ENCODE assay signal across 1 fruit fly cellular context in genomic region chrX:7696711-7697654, dm6.
TF ChIP-seq lines count a peak whose summit lies in the region.

No protein-coding gene starts in this region.

TF ChIP-seq in whole organism, embryonic, 481 proteins besides CTCF, POLR2A, EP300 and RAD21 (continued from another document):
- peak; percentile 62 for TF ChIP-seq CG12942 (GFP tag; optimal IDR thresholded peaks at IDR 0.05; lab: Kevin White, UChicago)
- peak; percentile 47 for TF ChIP-seq HLHmδ (GFP tag; optimal IDR thresholded peaks at IDR 0.05; lab: Kevin White, UChicago)
- TF ChIP-seq unc-4 (GFP tag; IDR thresholded peaks at IDR 0.05; lab: Robert Waterston, UW; ENCODE audit: partially characterized antibody), result no peak
- TF ChIP-seq p53 (GFP tag; optimal IDR thresholded peaks at IDR 0.05; lab: Kevin White, UChicago), result peak; percentile 60
- TF ChIP-seq dpn (GFP tag; optimal IDR thresholded peaks at IDR 0.05; lab: Kevin White, UChicago), result peak; percentile 90 to 91
- peak; percentile 90 for TF ChIP-seq CG15011 (GFP tag; optimal IDR thresholded peaks at IDR 0.05; lab: Kevin White, UChicago)
- peak; percentile 74 for TF ChIP-seq phol (tag; optimal IDR thresholded peaks at IDR 0.05; lab: Kevin White, UChicago)
- TF ChIP-seq mld (GFP tag; IDR thresholded peaks at IDR 0.05; lab: Robert Waterston, UW; ENCODE audit: partially characterized antibody), result no peak
- TF ChIP-seq Rx (GFP tag; IDR thresholded peaks at IDR 0.05; lab: Robert Waterston, UW), result peak; percentile 79
- TF ChIP-seq YL-1 (GFP tag; optimal IDR thresholded peaks at IDR 0.05; lab: Kevin White, UChicago), result peak; percentile 34
- TF ChIP-seq Oli (tag; optimal IDR thresholded peaks at IDR 0.05; lab: Kevin White, UChicago), result peak; percentile 90
- peak; percentile 8 for TF ChIP-seq bigmax (GFP tag; optimal IDR thresholded peaks at IDR 0.05; lab: Kevin White, UChicago)
- peak; percentile 88 for TF ChIP-seq CG12391 (tag; optimal IDR thresholded peaks at IDR 0.05; lab: Kevin White, UChicago)
- peak; percentile 88 for TF ChIP-seq gsb (GFP tag; IDR thresholded peaks at IDR 0.05; lab: Robert Waterston, UW)
- peak; percentile 40; the same call in 1 of the 3 replicates for TF ChIP-seq z (GFP tag; IDR thresholded peaks at IDR 0.05; lab: Robert Waterston, UW)
- no peak for TF ChIP-seq knrl (GFP tag; IDR thresholded peaks at IDR 0.05; lab: Robert Waterston, UW; ENCODE audit: partially characterized antibody)
- peak; percentile 97 for TF ChIP-seq HmgZ (tag; optimal IDR thresholded peaks at IDR 0.05; lab: Kevin White, UChicago)
- peak; percentile 92 for TF ChIP-seq gro (GFP tag; optimal IDR thresholded peaks at IDR 0.05; lab: Kevin White, UChicago)
- TF ChIP-seq pan (optimal IDR thresholded peaks at IDR 0.05; lab: Kevin White, UChicago), result no peak
- TF ChIP-seq pan (GFP tag; optimal IDR thresholded peaks at IDR 0.05 in 1 of 2, IDR thresholded peaks at IDR 0.05 in 1 of 2), result peak in 1 of 2 experiments; percentile 92
- peak; percentile 94 for TF ChIP-seq ind (GFP tag; optimal IDR thresholded peaks at IDR 0.05; lab: Kevin White, UChicago)
- peak; percentile 75 for TF ChIP-seq gcm (GFP tag; optimal IDR thresholded peaks at IDR 0.05; lab: Kevin White, UChicago)
- peak; percentile 95 for TF ChIP-seq dysf (GFP tag; IDR thresholded peaks at IDR 0.05; lab: Robert Waterston, UW)
- TF ChIP-seq Dll (GFP tag; IDR thresholded peaks at IDR 0.05; lab: Robert Waterston, UW; ENCODE audit: partially characterized antibody), result no peak
- TF ChIP-seq scrt (GFP tag; optimal IDR thresholded peaks at IDR 0.05; lab: Kevin White, UChicago), result peak; percentile 92
- peak; percentile 60 for TF ChIP-seq CG3065 (GFP tag; optimal IDR thresholded peaks at IDR 0.05; lab: Kevin White, UChicago)
- peak; percentile 93 for TF ChIP-seq Dip3 (GFP tag; optimal IDR thresholded peaks at IDR 0.05; lab: Kevin White, UChicago)
- TF ChIP-seq CoRest (tag; optimal IDR thresholded peaks at IDR 0.05; lab: Kevin White, UChicago), result peak; percentile 92
- peak; percentile 67 for TF ChIP-seq CG3995 (GFP tag; optimal IDR thresholded peaks at IDR 0.05; lab: Kevin White, UChicago)
- peak; percentile 83 for TF ChIP-seq stc (GFP tag; IDR thresholded peaks at IDR 0.05; lab: Robert Waterston, UW)
- TF ChIP-seq CkIIα-i1 (GFP tag; IDR thresholded peaks at IDR 0.05; lab: Robert Waterston, UW), result 0 out of 2 replicates have a peak, but pooled peaks have one; percentile 23
- TF ChIP-seq CG11247 (GFP tag; IDR thresholded peaks at IDR 0.05; lab: Robert Waterston, UW), result peak; percentile 89
- no peak for TF ChIP-seq pros (GFP tag; optimal IDR thresholded peaks at IDR 0.05; lab: Kevin White, UChicago)
- TF ChIP-seq CG2875 (GFP tag; optimal IDR thresholded peaks at IDR 0.05; lab: Kevin White, UChicago), result peak; percentile 70
- peak; percentile 88 for TF ChIP-seq vfl (GFP tag; optimal IDR thresholded peaks at IDR 0.05; lab: Kevin White, UChicago)
- peak; percentile 88 for TF ChIP-seq CG12219 (GFP tag; optimal IDR thresholded peaks at IDR 0.05; lab: Kevin White, UChicago)
- TF ChIP-seq Trl (optimal IDR thresholded peaks at IDR 0.05; lab: Kevin White, UChicago), result peak; percentile 90 to 98
- TF ChIP-seq Trl (GFP tag; optimal IDR thresholded peaks at IDR 0.05; lab: Kevin White, UChicago), result peak; percentile 74
- TF ChIP-seq dmrt99B (tag; optimal IDR thresholded peaks at IDR 0.05; lab: Kevin White, UChicago), result peak; percentile 91
- TF ChIP-seq mirr (GFP tag; optimal IDR thresholded peaks at IDR 0.05; lab: Kevin White, UChicago), result peak; percentile 91
- peak; percentile 95 for TF ChIP-seq CG10147 (GFP tag; optimal IDR thresholded peaks at IDR 0.05; lab: Kevin White, UChicago)
- TF ChIP-seq D (optimal IDR thresholded peaks at IDR 0.05; lab: Kevin White, UChicago), result no peak
- peak; percentile 66 for TF ChIP-seq D (GFP tag; optimal IDR thresholded peaks at IDR 0.05; lab: Kevin White, UChicago)
- TF ChIP-seq Drgx (GFP tag; IDR thresholded peaks at IDR 0.05; lab: Robert Waterston, UW), result peak; percentile 97
- peak; percentile 30 for TF ChIP-seq Bdp1 (GFP tag; optimal IDR thresholded peaks at IDR 0.05; lab: Kevin White, UChicago)
- no peak for TF ChIP-seq fd102C (GFP tag; optimal IDR thresholded peaks at IDR 0.05; lab: Kevin White, UChicago)
- TF ChIP-seq pnt (GFP tag; optimal IDR thresholded peaks at IDR 0.05; lab: Kevin White, UChicago), result peak; percentile 68
- TF ChIP-seq CG9727 (GFP tag; optimal IDR thresholded peaks at IDR 0.05; lab: Kevin White, UChicago), result peak; percentile 90
- peak; percentile 90 for TF ChIP-seq CG14050 (GFP tag; IDR thresholded peaks at IDR 0.05; lab: Robert Waterston, UW)
- peak in 1 of 2 experiments; percentile 91 for TF ChIP-seq eve (GFP tag; optimal IDR thresholded peaks at IDR 0.05; lab: Kevin White, UChicago)
- peak; percentile 84 for TF ChIP-seq ci (GFP tag; IDR thresholded peaks at IDR 0.05; lab: Robert Waterston, UW)
- peak; percentile 78 for TF ChIP-seq CG1647 (GFP tag; optimal IDR thresholded peaks at IDR 0.05; lab: Kevin White, UChicago)
- peak in 1 of 2 experiments; percentile 59 for TF ChIP-seq Hr78 (GFP tag; optimal IDR thresholded peaks at IDR 0.05; lab: Kevin White, UChicago)
- peak; percentile 81 for TF ChIP-seq luna (GFP tag; optimal IDR thresholded peaks at IDR 0.05; lab: Kevin White, UChicago)
- TF ChIP-seq tap (tag; optimal IDR thresholded peaks at IDR 0.05; lab: Kevin White, UChicago), result peak; percentile 85
- TF ChIP-seq Vsx1 (GFP tag; optimal IDR thresholded peaks at IDR 0.05; lab: Kevin White, UChicago), result peak; percentile 86
- peak; percentile 62; the same call in 1 of the 2 replicates for TF ChIP-seq CG5953 (GFP tag; IDR thresholded peaks at IDR 0.05; lab: Robert Waterston, UW)
- TF ChIP-seq Lim3 (GFP tag; IDR thresholded peaks at IDR 0.05; lab: Robert Waterston, UW), result 0 out of 2 replicates have a peak, but pooled peaks have one; percentile 14
- no peak for TF ChIP-seq CG17802 (tag; optimal IDR thresholded peaks at IDR 0.05; lab: Kevin White, UChicago)
- peak; percentile 66 for TF ChIP-seq chn (GFP tag; optimal IDR thresholded peaks at IDR 0.05; lab: Kevin White, UChicago)
- peak; percentile 81 for TF ChIP-seq klu (GFP tag; IDR thresholded peaks at IDR 0.05; lab: Robert Waterston, UW)
- TF ChIP-seq CG34224 (GFP tag; IDR thresholded peaks at IDR 0.05; lab: Robert Waterston, UW; ENCODE audit: partially characterized antibody), result no peak
- peak in 1 of 2 experiments; percentile 69 for TF ChIP-seq Eip74EF (GFP tag; optimal IDR thresholded peaks at IDR 0.05; lab: Kevin White, UChicago)
- TF ChIP-seq Atf-2 (GFP tag; optimal IDR thresholded peaks at IDR 0.05; lab: Kevin White, UChicago), result peak; percentile 78
- peak; percentile 73; the same call in 2 of the 3 replicates for TF ChIP-seq zfh1 (GFP tag; IDR thresholded peaks at IDR 0.05; lab: Robert Waterston, UW)
- TF ChIP-seq HLH4C (GFP tag; IDR thresholded peaks at IDR 0.05; lab: Robert Waterston, UW; ENCODE audit: partially characterized antibody), result no peak
- TF ChIP-seq CG1602 (GFP tag; optimal IDR thresholded peaks at IDR 0.05; lab: Kevin White, UChicago), result peak; percentile 81
- peak; percentile 81 for TF ChIP-seq Hmx (GFP tag; optimal IDR thresholded peaks at IDR 0.05; lab: Kevin White, UChicago)
- peak; percentile 88 for TF ChIP-seq bab2 (GFP tag; optimal IDR thresholded peaks at IDR 0.05; lab: Kevin White, UChicago)
- no peak for TF ChIP-seq aop (GFP tag; IDR thresholded peaks at IDR 0.05; lab: Robert Waterston, UW)
- TF ChIP-seq CG18262 (tag; optimal IDR thresholded peaks at IDR 0.05; lab: Kevin White, UChicago), result peak; percentile 78
- no peak for TF ChIP-seq Spps (tag; optimal IDR thresholded peaks at IDR 0.05; lab: Kevin White, UChicago)
- TF ChIP-seq chinmo (GFP tag; IDR thresholded peaks at IDR 0.05; lab: Robert Waterston, UW; ENCODE audit: partially characterized antibody), result peak; percentile 66; the same call in 1 of the 4 replicates
- peak; percentile 47; the same call in 1 of the 2 replicates for TF ChIP-seq bowl (GFP tag; IDR thresholded peaks at IDR 0.05; lab: Robert Waterston, UW)
- peak; percentile 81 for TF ChIP-seq crc (GFP tag; optimal IDR thresholded peaks at IDR 0.05; lab: Kevin White, UChicago)
- TF ChIP-seq CG7786 (GFP tag; optimal IDR thresholded peaks at IDR 0.05; lab: Kevin White, UChicago), result peak; percentile 86
- TF ChIP-seq E2f1 (GFP tag; IDR thresholded peaks at IDR 0.05; lab: Robert Waterston, UW), result peak; percentile 86
- peak; percentile 95 for TF ChIP-seq cwo (GFP tag; optimal IDR thresholded peaks at IDR 0.05; lab: Kevin White, UChicago)
- peak; percentile 49 for TF ChIP-seq CG2116 (GFP tag; optimal IDR thresholded peaks at IDR 0.05; lab: Kevin White, UChicago)
- no peak for TF ChIP-seq dmrt11E (tag; optimal IDR thresholded peaks at IDR 0.05; lab: Kevin White, UChicago)
- TF ChIP-seq CG10654 (GFP tag; optimal IDR thresholded peaks at IDR 0.05; lab: Kevin White, UChicago), result peak; percentile 74
- no peak for TF ChIP-seq Sry-β (GFP tag; optimal IDR thresholded peaks at IDR 0.05; lab: Kevin White, UChicago)
- peak; percentile 87 for TF ChIP-seq cas (GFP tag; IDR thresholded peaks at IDR 0.05; lab: Robert Waterston, UW)
- peak; percentile 94 for TF ChIP-seq sens (GFP tag; lab: Kevin White, UChicago)
- TF ChIP-seq Ravus (GFP tag; IDR thresholded peaks at IDR 0.05; lab: Robert Waterston, UW), result peak; percentile 68
- TF ChIP-seq Fer2 (tag; optimal IDR thresholded peaks at IDR 0.05; lab: Kevin White, UChicago), result peak; percentile 91
- TF ChIP-seq CG14014 (GFP tag; IDR thresholded peaks at IDR 0.05; lab: Robert Waterston, UW), result peak; percentile 95
- peak; percentile 99 for TF ChIP-seq grau (tag; optimal IDR thresholded peaks at IDR 0.05; lab: Kevin White, UChicago)
- peak; percentile 96 for TF ChIP-seq CG13894 (tag; optimal IDR thresholded peaks at IDR 0.05; lab: Kevin White, UChicago)
- TF ChIP-seq CG6654 (GFP tag; optimal IDR thresholded peaks at IDR 0.05; lab: Kevin White, UChicago), result peak; percentile 59
- peak; percentile 74 for TF ChIP-seq CG17612 (GFP tag; IDR thresholded peaks at IDR 0.05; lab: Robert Waterston, UW)
- TF ChIP-seq gfzf (GFP tag; optimal IDR thresholded peaks at IDR 0.05; lab: Kevin White, UChicago), result no peak
- peak; percentile 56 for TF ChIP-seq CG18764 (GFP tag; optimal IDR thresholded peaks at IDR 0.05; lab: Kevin White, UChicago)
- peak; percentile 90 for TF ChIP-seq zfh2 (GFP tag; optimal IDR thresholded peaks at IDR 0.05; lab: Kevin White, UChicago)
- TF ChIP-seq fd3F (GFP tag; optimal IDR thresholded peaks at IDR 0.05; lab: Kevin White, UChicago), result peak; percentile 94
- TF ChIP-seq Meics (GFP tag; optimal IDR thresholded peaks at IDR 0.05; lab: Kevin White, UChicago), result peak; percentile 96
- peak; percentile 63 for TF ChIP-seq Mes4 (GFP tag; optimal IDR thresholded peaks at IDR 0.05; lab: Kevin White, UChicago)
- no peak for TF ChIP-seq amos (GFP tag; IDR thresholded peaks at IDR 0.05; lab: Robert Waterston, UW; ENCODE audit: partially characterized antibody)
- TF ChIP-seq croc (GFP tag; conservative IDR thresholded peaks at IDR 0.05; lab: Robert Waterston, UW), result peak; percentile 54
- TF ChIP-seq HLH54F (GFP tag; optimal IDR thresholded peaks at IDR 0.05; lab: Kevin White, UChicago), result peak; percentile 89
- TF ChIP-seq cato (GFP tag; optimal IDR thresholded peaks at IDR 0.05; lab: Kevin White, UChicago; ENCODE audit: borderline replicate concordance), result peak; percentile 57
- TF ChIP-seq CG13624 (GFP tag; optimal IDR thresholded peaks at IDR 0.05; lab: Kevin White, UChicago), result peak; percentile 93
- TF ChIP-seq ranshi (GFP tag; IDR thresholded peaks at IDR 0.05; lab: Robert Waterston, UW), result peak; percentile 87
- peak; percentile 77 for TF ChIP-seq CG10267 (tag; optimal IDR thresholded peaks at IDR 0.05; lab: Kevin White, UChicago)
- TF ChIP-seq btn (GFP tag; optimal IDR thresholded peaks at IDR 0.05; lab: Kevin White, UChicago), result no peak
- no peak for TF ChIP-seq CG4707 (GFP tag; optimal IDR thresholded peaks at IDR 0.05; lab: Kevin White, UChicago)
- peak; percentile 56; the same call in 1 of the 2 replicates for TF ChIP-seq ap (GFP tag; IDR thresholded peaks at IDR 0.05; lab: Robert Waterston, UW)
- peak; percentile 82 for TF ChIP-seq CG4424 (GFP tag; optimal IDR thresholded peaks at IDR 0.05; lab: Kevin White, UChicago)
- peak; percentile 48 for TF ChIP-seq repo (GFP tag; optimal IDR thresholded peaks at IDR 0.05; lab: Kevin White, UChicago)
- TF ChIP-seq kni (GFP tag; optimal IDR thresholded peaks at IDR 0.05; lab: Kevin White, UChicago), result peak; percentile 41
- peak; percentile 90 for TF ChIP-seq CG9215 (GFP tag; IDR thresholded peaks at IDR 0.05; lab: Robert Waterston, UW)
- peak; percentile 95 for TF ChIP-seq lbe (GFP tag; optimal IDR thresholded peaks at IDR 0.05; lab: Kevin White, UChicago)
- TF ChIP-seq CG11085 (GFP tag; IDR thresholded peaks at IDR 0.05; lab: Robert Waterston, UW), result peak; percentile 88
- TF ChIP-seq CG18619 (GFP tag; optimal IDR thresholded peaks at IDR 0.05; lab: Kevin White, UChicago), result peak; percentile 92
- TF ChIP-seq CG8924 (tag; optimal IDR thresholded peaks at IDR 0.05; lab: Kevin White, UChicago), result peak; percentile 94
